Fruit fly (Drosophila melanogaster) whole organism, pupa: Measurements from ENCODE around the gene CG7653.
A peak's percentile ranks its signal among the peaks of the same experiment; 100 is the strongest.

Experiments
- CG10348 ChIP-seq: fragments of 200-800 bp; sonication (Bioruptor generic); IDR thresholded peaks from 2 replicates; pipeline ENCODE4 v1.3.6; 2022; ENCODE audit warnings: missing biosample characterization, missing genetic modification characterization
- CG12605 ChIP-seq: fragments of 200-800 bp; sonication (Bioruptor generic); IDR thresholded peaks from 2 replicates; pipeline ENCODE4 v1.3.6; 2022; ENCODE audit warnings: missing biosample characterization, missing genetic modification characterization
- CG13204 ChIP-seq: fragments of 200-800 bp; sonication (Bioruptor generic); optimal IDR thresholded peaks from 2 replicates; lab custom pipeline; 2018; ENCODE audit warnings: missing biosample characterization, mild to moderate bottlenecking, missing genetic modification characterization, moderate library complexity
- CG14655 ChIP-seq: fragments of 200-800 bp; sonication (Bioruptor generic); optimal IDR thresholded peaks from 3 replicates; lab custom pipeline; 2017; ENCODE audit warnings: mild to moderate bottlenecking, missing biosample characterization, missing genetic modification reagents, missing genetic modification characterization
- CG15710 ChIP-seq: fragments of 200-800 bp; sonication (Bioruptor generic); optimal IDR thresholded peaks from 2 replicates; lab custom pipeline; 2018; ENCODE audit warnings: missing biosample characterization, mild to moderate bottlenecking, missing genetic modification characterization, moderate library complexity
- CG17806 ChIP-seq: fragments of 200-800 bp; sonication (Bioruptor generic); optimal IDR thresholded peaks from 2 replicates; lab custom pipeline; 2018; ENCODE audit warnings: missing biosample characterization, mild to moderate bottlenecking, missing genetic modification characterization, moderate library complexity
- CG32121 ChIP-seq: fragments of 200-800 bp; sonication (Bioruptor generic); IDR thresholded peaks from 2 replicates; pipeline ENCODE4 v1.3.6; 2022; ENCODE audit warnings: missing biosample characterization, missing genetic modification characterization
- CG34367 ChIP-seq: fragments of 200-800 bp; sonication (Bioruptor generic); optimal IDR thresholded peaks from 2 replicates; lab custom pipeline; 2018; ENCODE audit warnings: missing biosample characterization, mild to moderate bottlenecking, missing genetic modification characterization
- CG4496 ChIP-seq: fragments of 200-800 bp; sonication (Bioruptor generic); IDR thresholded peaks from 3 replicates; pipeline ENCODE4 v1.3.6; 2022; ENCODE audit warnings: missing biosample characterization, missing genetic modification characterization
- CG8159 ChIP-seq: fragments of 200-800 bp; sonication (Bioruptor generic); optimal IDR thresholded peaks from 3 replicates; lab custom pipeline; 2018; ENCODE audit warnings: missing biosample characterization, mild to moderate bottlenecking, missing genetic modification characterization, moderate library complexity
- CG8301 ChIP-seq: fragments of 200-800 bp; sonication (Bioruptor generic); optimal IDR thresholded peaks from 2 replicates; lab custom pipeline; 2018; ENCODE audit warnings: missing biosample characterization, mild to moderate bottlenecking, missing genetic modification characterization
- CG9948 ChIP-seq: fragments of 200-800 bp; sonication (Bioruptor generic); optimal IDR thresholded peaks from 2 replicates; lab custom pipeline; 2018; ENCODE audit warnings: missing biosample characterization, mild to moderate bottlenecking, missing genetic modification characterization, moderate library complexity
- D1 ChIP-seq: fragments of 200-800 bp; sonication (Bioruptor generic); optimal IDR thresholded peaks from 2 replicates; lab custom pipeline; 2018; ENCODE audit warnings: missing biosample characterization, mild to moderate bottlenecking, missing genetic modification characterization, moderate library complexity
- EcR ChIP-seq: fragments of 200-800 bp; sonication (Bioruptor generic); optimal IDR thresholded peaks from 3 replicates; lab custom pipeline; 2019; ENCODE audit warnings: missing biosample characterization, missing genetic modification characterization, mild to moderate bottlenecking, moderate library complexity, missing genetic modification reagents
- Ets98B ChIP-seq: fragments of 200-800 bp; sonication (Bioruptor generic); IDR thresholded peaks from 2 replicates; pipeline ENCODE4 v1.3.6; 2022; ENCODE audit warnings: missing biosample characterization, missing genetic modification characterization
- Pif1A ChIP-seq: fragments of 200-800 bp; sonication (Bioruptor generic); optimal IDR thresholded peaks from 3 replicates; lab custom pipeline; 2016; ENCODE audit warnings: missing biosample characterization, missing genetic modification characterization
- Pif1B ChIP-seq: fragments of 200-800 bp; sonication (Bioruptor generic); optimal IDR thresholded peaks from 3 replicates; lab custom pipeline; 2016; ENCODE audit warnings: missing biosample characterization, missing genetic modification characterization
- Snoo ChIP-seq: fragments of 200-800 bp; sonication (Bioruptor generic); optimal IDR thresholded peaks from 3 replicates; lab custom pipeline; 2017; ENCODE audit warnings: missing biosample characterization, mild to moderate bottlenecking, missing genetic modification characterization, inconsistent platforms
- fd96Ca ChIP-seq: fragments of 200-800 bp; sonication (Bioruptor generic); IDR thresholded peaks from 3 replicates; pipeline ENCODE4 v1.3.6; 2022; ENCODE audit warnings: missing biosample characterization, missing genetic modification characterization
- gl ChIP-seq: fragments of 200-800 bp; sonication (Bioruptor generic); optimal IDR thresholded peaks from 2 replicates; lab custom pipeline; 2018; ENCODE audit warnings: missing biosample characterization, mild to moderate bottlenecking, missing genetic modification characterization
- rn ChIP-seq: fragments of 200-800 bp; sonication (Bioruptor generic); IDR thresholded peaks from 2 replicates; pipeline ENCODE4 v1.3.6; 2022; ENCODE audit warnings: missing biosample characterization, missing genetic modification characterization

Gene CG7653

DNA sequence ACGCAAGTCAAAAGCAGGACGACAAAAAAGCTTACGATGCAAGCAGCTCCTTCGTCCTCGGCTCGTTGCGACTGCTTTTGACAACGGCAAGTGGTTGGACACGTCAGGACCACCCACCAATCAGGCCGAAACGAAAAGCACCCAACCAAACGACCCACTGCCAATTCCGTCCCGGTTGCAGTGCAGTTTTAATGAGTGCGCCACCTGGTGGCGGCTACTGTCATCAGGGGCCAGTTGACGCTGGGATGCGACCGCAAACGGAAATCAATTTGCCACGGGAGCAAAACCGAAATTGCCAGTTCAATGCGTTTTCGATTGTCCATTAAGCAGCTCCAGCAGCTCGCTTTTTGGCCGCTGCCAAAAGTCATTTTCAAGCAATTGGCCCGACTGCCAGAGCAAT lies 23.8 kb upstream of the CG7653 start:
- TF ChIP-seq Pif1B (GFP tag; lab: Kevin White, UChicago) (no peak), CG4496 (GFP tag; lab: Robert Waterston, UW) (no peak)

DNA sequence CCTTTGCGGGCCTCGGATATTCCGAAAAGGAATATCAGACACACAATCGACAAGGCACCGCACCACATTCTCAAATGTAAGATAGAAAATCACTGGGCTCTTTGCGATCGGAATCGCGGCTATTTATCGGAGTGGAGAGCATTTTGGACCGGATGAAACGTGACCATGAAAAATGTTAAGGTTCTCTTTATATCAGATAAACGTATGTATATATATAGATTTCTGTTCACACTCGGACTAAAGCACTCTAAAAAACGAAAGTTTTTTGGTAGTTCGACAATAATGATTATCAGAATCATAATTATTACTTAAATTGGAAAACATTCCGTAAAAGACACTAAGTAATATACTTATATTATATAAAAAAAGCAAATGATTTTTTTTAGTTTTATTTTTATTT lies 22.4 kb upstream of the CG7653 start, which contains the start of gene CG31821:
Gene CG31821 (minus strand): TSS at position 101 of the 400 bp plus-strand sequence.
- no peak for TF ChIP-seq CG9948 (tag; lab: Kevin White, UChicago)
- no peak for TF ChIP-seq CG4496 (GFP tag; lab: Robert Waterston, UW)
- no peak for TF ChIP-seq CG8301 (tag; lab: Kevin White, UChicago)
- TF ChIP-seq Snoo (tag; lab: Kevin White, UChicago) = no peak
- no peak for TF ChIP-seq CG14655 (GFP tag; lab: Kevin White, UChicago)

DNA sequence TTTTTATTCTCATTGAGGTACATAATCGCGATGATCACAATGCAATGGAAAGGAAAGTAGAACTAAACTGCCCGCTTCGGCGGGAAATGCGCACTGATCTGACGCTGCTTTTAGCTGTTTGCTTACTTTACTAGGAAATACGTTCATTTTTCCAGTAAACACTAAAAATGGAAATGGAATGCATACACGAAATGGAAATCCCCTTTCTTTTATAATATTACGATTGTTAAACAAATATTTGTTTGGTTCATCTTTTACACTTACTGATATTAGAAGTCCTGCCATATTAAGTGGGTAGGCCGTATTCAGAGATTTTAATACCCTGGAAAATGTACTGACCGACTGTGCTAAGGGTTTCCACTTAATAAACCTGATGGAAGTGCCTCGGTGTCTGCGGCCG lies 20.5 kb upstream of the CG7653 start, which contains the start of gene CG31823:
Gene CG31823 (minus strand): TSS at position 101 of the 400 bp plus-strand sequence.
- TF ChIP-seq CG32121 (GFP tag; lab: Robert Waterston, UW) = no peak
- TF ChIP-seq CG15710 = no peak
- no peak for TF ChIP-seq CG34367
- no peak for TF ChIP-seq EcR (GFP tag; lab: Kevin White, UChicago)
- no peak for TF ChIP-seq Snoo (tag; lab: Kevin White, UChicago)
- TF ChIP-seq CG14655 (GFP tag; lab: Kevin White, UChicago) = no peak
- TF ChIP-seq CG12605 = no peak
- TF ChIP-seq CG9948 (tag; lab: Kevin White, UChicago) = no peak
- TF ChIP-seq fd96Ca (GFP tag; lab: Robert Waterston, UW) = no peak
- no peak for TF ChIP-seq gl
- TF ChIP-seq Pif1B (GFP tag; lab: Kevin White, UChicago) = no peak
- TF ChIP-seq CG4496 (GFP tag; lab: Robert Waterston, UW) = no peak
- TF ChIP-seq CG10348 = no peak
- no peak for TF ChIP-seq rn
- TF ChIP-seq CG17806 (tag; lab: Kevin White, UChicago) = no peak
- TF ChIP-seq Pif1A (GFP tag; lab: Kevin White, UChicago) = no peak
- TF ChIP-seq Ets98B (GFP tag; lab: Robert Waterston, UW) = no peak

DNA sequence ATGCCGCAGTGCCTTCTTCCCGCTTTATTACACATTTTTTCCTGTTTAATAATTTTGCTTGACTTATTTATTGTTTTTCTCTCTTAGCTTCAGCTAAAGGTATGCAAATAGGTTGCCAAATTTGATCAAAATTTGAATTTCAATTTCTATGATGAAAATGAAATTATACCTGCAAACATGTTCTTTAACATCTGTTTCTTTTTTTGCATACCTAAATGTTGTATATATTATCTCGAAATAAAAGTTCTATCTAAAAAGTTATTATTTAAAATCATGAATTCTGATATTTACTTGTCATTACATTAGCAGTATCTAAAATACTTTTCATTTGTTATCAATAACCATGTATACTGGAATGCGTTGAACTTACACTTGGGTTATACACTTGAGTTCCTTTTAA lies 15.2 kb upstream of the CG7653 start, which contains the start of gene CG31735:
Gene CG31735 (plus strand): TSS at position 301 of the 400 bp plus-strand sequence.
- TF ChIP-seq CG14655 (GFP tag; lab: Kevin White, UChicago) (no peak), Snoo (tag; lab: Kevin White, UChicago) (no peak), fd96Ca (GFP tag; lab: Robert Waterston, UW) (no peak), rn (no peak), CG13204 (GFP tag; lab: Kevin White, UChicago) (no peak), EcR (GFP tag; lab: Kevin White, UChicago) (no peak), CG8301 (tag; lab: Kevin White, UChicago) (no peak), CG34367 (no peak), Ets98B (GFP tag; lab: Robert Waterston, UW) (no peak), CG10348 (no peak)

DNA sequence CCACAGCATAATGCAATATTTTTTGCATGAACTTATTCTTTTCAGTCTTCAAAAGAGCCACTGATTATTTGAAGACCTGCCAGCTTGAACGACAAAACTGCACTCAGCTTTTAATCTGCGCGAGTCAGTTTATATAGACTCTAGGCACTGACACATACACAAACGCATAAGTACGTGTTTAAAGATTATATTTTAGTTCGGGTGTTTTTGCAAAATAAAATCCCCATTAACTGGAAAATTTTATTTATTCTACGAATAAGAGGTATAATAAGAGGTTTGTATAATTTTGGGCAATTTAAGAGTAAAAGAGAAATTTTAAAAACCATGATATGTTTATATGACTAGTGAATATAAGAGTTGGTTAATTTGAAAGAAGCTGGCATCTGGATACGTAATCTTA lies 13.8 kb upstream of the CG7653 start, which contains the start of gene Tep1:
Gene Tep1 (minus strand): TSS at position 101 of the 400 bp plus-strand sequence.
- no peak for TF ChIP-seq Pif1B (GFP tag; lab: Kevin White, UChicago)
- TF ChIP-seq CG17806 (tag; lab: Kevin White, UChicago) = no peak
- no peak for TF ChIP-seq CG8159 (tag; lab: Kevin White, UChicago)
- TF ChIP-seq CG8301 (tag; lab: Kevin White, UChicago) = no peak
- no peak for TF ChIP-seq CG10348

DNA sequence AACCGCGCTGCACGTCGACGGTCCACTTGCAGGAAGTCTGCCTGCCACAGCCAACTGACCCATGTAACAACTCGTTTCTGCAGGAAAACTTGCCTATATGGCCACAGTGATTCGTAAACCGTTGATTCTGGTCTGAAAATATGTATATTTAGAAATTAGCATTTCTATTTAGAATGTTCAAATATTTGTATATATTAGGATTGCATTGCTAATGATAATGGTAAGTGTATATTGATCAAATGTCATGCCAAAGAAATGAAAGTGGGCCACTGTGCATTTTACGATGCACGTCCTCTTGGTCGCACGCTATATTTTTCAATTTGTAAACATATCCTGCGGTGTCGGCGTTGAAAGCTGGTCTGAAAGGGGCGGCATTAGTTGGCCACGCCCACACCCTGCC lies 6.2 kb upstream of the CG7653 start:
- peak; percentile 38 for TF ChIP-seq CG14655 (GFP tag; lab: Kevin White, UChicago)
- TF ChIP-seq CG34367 = peak; percentile 48
- peak; percentile 59 for TF ChIP-seq CG8159 (tag; lab: Kevin White, UChicago)
- TF ChIP-seq Snoo (tag; lab: Kevin White, UChicago) = no peak
- no peak for TF ChIP-seq CG9948 (tag; lab: Kevin White, UChicago)
- no peak for TF ChIP-seq CG32121 (GFP tag; lab: Robert Waterston, UW)
- TF ChIP-seq Pif1B (GFP tag; lab: Kevin White, UChicago) = peak; percentile 16

DNA sequence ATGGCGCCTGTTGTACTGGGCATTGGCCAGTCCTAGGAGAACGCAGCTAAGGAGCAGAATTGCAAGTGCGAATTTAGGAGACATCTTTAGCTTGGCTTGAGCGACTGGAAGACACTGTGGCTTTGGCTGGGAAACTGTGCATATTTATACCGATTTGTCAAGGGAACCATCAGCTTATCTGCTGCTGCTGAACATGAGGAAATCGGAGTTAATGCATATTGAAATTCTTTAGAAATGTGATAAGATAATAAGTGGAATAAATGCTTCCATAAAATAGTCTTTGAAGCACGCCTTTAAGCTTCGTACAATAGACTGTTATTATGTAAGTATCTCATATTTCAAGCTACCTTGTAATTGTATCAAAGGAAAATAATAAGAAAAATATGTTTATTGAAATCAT lies 3.1 kb upstream of the CG7653 start, which contains the start of gene CG44475:
Gene CG44475 (minus strand): TSS at position 101 of the 400 bp plus-strand sequence.
- no peak for TF ChIP-seq Snoo (tag; lab: Kevin White, UChicago)
- TF ChIP-seq CG13204 (GFP tag; lab: Kevin White, UChicago) = no peak
- TF ChIP-seq D1 = no peak
- no peak for TF ChIP-seq CG32121 (GFP tag; lab: Robert Waterston, UW)
- no peak for TF ChIP-seq EcR (GFP tag; lab: Kevin White, UChicago)
- no peak for TF ChIP-seq Pif1B (GFP tag; lab: Kevin White, UChicago)
- TF ChIP-seq Pif1A (GFP tag; lab: Kevin White, UChicago) = no peak
- TF ChIP-seq CG15710 = no peak
